Fruit fly (Drosophila melanogaster): ENCODE results near the gene Lrp4.

Lrp4 gene

dm6 chrX:15910570-15910969 is at the start of gene Lrp4:
Lrp4 (plus strand) TSS chrX:15910870.
- TF ChIP-seq Rel (GFP tag; optimal IDR thresholded peaks at IDR 0.05) (no peak), Rel (tag; optimal IDR thresholded peaks at IDR 0.05) (no peak), lola (GFP tag; optimal IDR thresholded peaks at IDR 0.05) (no peak), Myc (optimal IDR thresholded peaks at IDR 0.05) (no peak), GATAd (GFP tag; optimal IDR thresholded peaks at IDR 0.05) (no peak), Sp1 (GFP tag; optimal IDR thresholded peaks at IDR 0.05) (no peak), foxo (GFP tag; optimal IDR thresholded peaks at IDR 0.05) (no peak), Abd-B (GFP tag; optimal IDR thresholded peaks at IDR 0.05) (no peak), Dif (GFP tag; optimal IDR thresholded peaks at IDR 0.05; ENCODE audit: partially characterized antibody) (no peak)

dm6 chrX:15866032-15866431 is 44.6 kb upstream of the Lrp4 start:
- TF ChIP-seq CG32264 (GFP tag; optimal IDR thresholded peaks at IDR 0.05), result no peak
- TF ChIP-seq h (GFP tag; optimal IDR thresholded peaks at IDR 0.05), result no peak
- no peak for TF ChIP-seq ey (GFP tag; optimal IDR thresholded peaks at IDR 0.05)
- TF ChIP-seq Hnf4 (GFP tag; optimal IDR thresholded peaks at IDR 0.05), result no peak
- TF ChIP-seq tai (GFP tag; optimal IDR thresholded peaks at IDR 0.05), result no peak
- TF ChIP-seq N (GFP tag; optimal IDR thresholded peaks at IDR 0.05), result no peak
- no peak for TF ChIP-seq Rel (GFP tag; optimal IDR thresholded peaks at IDR 0.05)
- no peak for TF ChIP-seq Rel (tag; optimal IDR thresholded peaks at IDR 0.05)
- no peak for TF ChIP-seq Jra (GFP tag; optimal IDR thresholded peaks at IDR 0.05)

- TF ChIP-seq h (GFP tag; optimal IDR thresholded peaks at IDR 0.05), result no peak
- no peak for TF ChIP-seq CG9705 (GFP tag; optimal IDR thresholded peaks at IDR 0.05)
- no peak for TF ChIP-seq HLH106 (tag; optimal IDR thresholded peaks at IDR 0.05)
- no peak for TF ChIP-seq jim (GFP tag; optimal IDR thresholded peaks at IDR 0.05)
- no peak for TF ChIP-seq Dfd (GFP tag; optimal IDR thresholded peaks at IDR 0.05)
Observed at dm6 chrX:15866799-15867412, 43.8 kb upstream of the Lrp4 start.

DNA sequence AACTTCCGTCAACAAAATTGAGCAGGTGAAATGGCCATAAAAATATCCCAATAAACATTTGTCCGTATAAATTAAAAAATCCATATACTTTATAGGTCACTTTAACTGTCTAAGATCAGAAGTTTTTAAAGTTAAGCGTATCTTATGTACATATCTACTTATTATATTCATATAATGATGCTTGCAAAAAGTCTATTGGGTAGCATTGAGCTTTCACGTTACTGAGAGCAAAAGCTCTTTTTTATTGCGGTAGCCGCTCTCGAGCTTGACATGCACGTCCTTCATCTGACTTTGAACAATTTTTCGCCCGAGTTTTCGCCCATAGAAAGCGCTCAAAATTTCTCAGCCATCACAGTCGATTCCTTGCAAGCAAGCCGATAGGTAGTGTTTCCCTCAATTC is 42.8 kb upstream of the Lrp4 start, which contains the start of gene Gapdh2:
Gene Gapdh2, plus strand, starts transcription at position 283 of the 400 bp plus-strand sequence.
- TF ChIP-seq Hr83 (GFP tag; optimal IDR thresholded peaks at IDR 0.05; ENCODE audit: poor library complexity, severe bottlenecking) (peak; percentile 85), N (GFP tag; optimal IDR thresholded peaks at IDR 0.05) (no peak), pan (optimal IDR thresholded peaks at IDR 0.05) (no peak), Vsx2 (GFP tag; optimal IDR thresholded peaks at IDR 0.05; ENCODE audit: partially characterized antibody) (no peak), CG32264 (GFP tag; optimal IDR thresholded peaks at IDR 0.05) (peak; percentile 99), ey (GFP tag; optimal IDR thresholded peaks at IDR 0.05) (peak; percentile 99), Hr78 (GFP tag; optimal IDR thresholded peaks at IDR 0.05) (no peak), h (GFP tag; optimal IDR thresholded peaks at IDR 0.05) (peak; percentile 100), Rel (GFP tag; optimal IDR thresholded peaks at IDR 0.05) (peak; percentile 99), Rel (tag; optimal IDR thresholded peaks at IDR 0.05) (peak; percentile 99), OdsH (GFP tag; optimal IDR thresholded peaks at IDR 0.05) (peak; percentile 100), brk (GFP tag; optimal IDR thresholded peaks at IDR 0.05) (peak; percentile 99), psq (GFP tag; optimal IDR thresholded peaks at IDR 0.05) (peak; percentile 99), lola (GFP tag; optimal IDR thresholded peaks at IDR 0.05) (no peak), rgr (GFP tag; optimal IDR thresholded peaks at IDR 0.05) (peak; percentile 100), Sp1 (GFP tag; optimal IDR thresholded peaks at IDR 0.05) (peak; percentile 100), Hnf4 (GFP tag; optimal IDR thresholded peaks at IDR 0.05) (peak; percentile 99), woc (GFP tag; optimal IDR thresholded peaks at IDR 0.05) (peak; percentile 99), Dfd (GFP tag; optimal IDR thresholded peaks at IDR 0.05) (peak; percentile 97), tai (GFP tag; optimal IDR thresholded peaks at IDR 0.05) (peak; percentile 98), jim (GFP tag; optimal IDR thresholded peaks at IDR 0.05) (no peak), fru (GFP tag; optimal IDR thresholded peaks at IDR 0.05) (peak; percentile 100), Mio (GFP tag; optimal IDR thresholded peaks at IDR 0.05) (peak; percentile 92), sv (GFP tag; optimal IDR thresholded peaks at IDR 0.05) (peak; percentile 99), Abd-B (GFP tag; optimal IDR thresholded peaks at IDR 0.05) (no peak), br (GFP tag; optimal IDR thresholded peaks at IDR 0.05) (peak; percentile 99), usp (GFP tag; optimal IDR thresholded peaks at IDR 0.05) (no peak), Myc (optimal IDR thresholded peaks at IDR 0.05) (no peak), Dif (GFP tag; optimal IDR thresholded peaks at IDR 0.05; ENCODE audit: partially characterized antibody) (no peak), foxo (GFP tag; optimal IDR thresholded peaks at IDR 0.05) (peak; percentile 98 to 100), sage (GFP tag; optimal IDR thresholded peaks at IDR 0.05) (peak; percentile 99), GATAd (GFP tag; optimal IDR thresholded peaks at IDR 0.05) (peak; percentile 95), dsf (GFP tag; optimal IDR thresholded peaks at IDR 0.05; ENCODE audit: borderline replicate concordance) (peak; percentile 98), dl (GFP tag; optimal IDR thresholded peaks at IDR 0.05; ENCODE audit: insufficient read depth in 1 of 2, partially characterized antibody in 2 of 2) (no peak), CG9705 (GFP tag; optimal IDR thresholded peaks at IDR 0.05) (peak; percentile 100), Jra (GFP tag; optimal IDR thresholded peaks at IDR 0.05) (peak; percentile 99), HLH106 (tag; optimal IDR thresholded peaks at IDR 0.05) (peak; percentile 100), dmrt93B (GFP tag; optimal IDR thresholded peaks at IDR 0.05) (peak; percentile 99), CrebA (GFP tag; optimal IDR thresholded peaks at IDR 0.05; ENCODE audit: borderline replicate concordance) (peak; percentile 98)

All from whole organism, wandering third instar larva.